Fruit fly (Drosophila melanogaster): ENCODE data around the gene CG13937.

The CG13937 gene

dm6 chr3L:1856467-1857350, 26.1 kb downstream of the CG13937 start, which contains the start of gene CG12024 (continued):
- TF ChIP-seq org-1 (GFP tag; optimal IDR thresholded peaks at IDR 0.05) (no peak), btn (GFP tag; optimal IDR thresholded peaks at IDR 0.05) (no peak), Ravus (GFP tag; IDR thresholded peaks at IDR 0.05) (no peak; the same call in 1 of the 2 replicates), Fer2 (tag; optimal IDR thresholded peaks at IDR 0.05) (peak; percentile 61), H2.0 (GFP tag; IDR thresholded peaks at IDR 0.05) (peak; percentile 55; the same call in 1 of the 2 replicates), sqz (GFP tag; optimal IDR thresholded peaks at IDR 0.05) (no peak), CG17328 (GFP tag; IDR thresholded peaks at IDR 0.05) (no peak), CG18619 (GFP tag; optimal IDR thresholded peaks at IDR 0.05) (peak; percentile 69), CG43689 (GFP tag; IDR thresholded peaks at IDR 0.05) (no peak), D (optimal IDR thresholded peaks at IDR 0.05) (no peak), D (GFP tag; optimal IDR thresholded peaks at IDR 0.05) (peak; percentile 39), CG11504 (tag; optimal IDR thresholded peaks at IDR 0.05) (peak; percentile 82), CG10321 (GFP tag; IDR thresholded peaks at IDR 0.05) (no peak), CG17802 (tag; optimal IDR thresholded peaks at IDR 0.05) (peak; percentile 92), Usf (GFP tag; optimal IDR thresholded peaks at IDR 0.05) (no peak), nerfin-1 (tag; optimal IDR thresholded peaks at IDR 0.05) (peak; percentile 55), HmgZ (tag; optimal IDR thresholded peaks at IDR 0.05) (peak; percentile 90), Rfx (GFP tag; IDR thresholded peaks at IDR 0.05) (peak; percentile 77), CG5953 (GFP tag; IDR thresholded peaks at IDR 0.05) (no peak), gro (GFP tag; optimal IDR thresholded peaks at IDR 0.05) (peak; percentile 63), ap (GFP tag; IDR thresholded peaks at IDR 0.05) (peak; percentile 21; the same call in 1 of the 2 replicates), CG4328 (GFP tag; optimal IDR thresholded peaks at IDR 0.05) (peak; percentile 54), CG30020 (tag; optimal IDR thresholded peaks at IDR 0.05) (peak; percentile 93)

dm6 chr3L:1855491-1855890, 27.4 kb downstream of the CG13937 start, which contains the start of gene CNMa:
Gene CNMa, minus strand, starts transcription at chr3L:1855591.
- TF ChIP-seq nerfin-1 (tag; optimal IDR thresholded peaks at IDR 0.05) (no peak), CG10274 (GFP tag; optimal IDR thresholded peaks at IDR 0.05) (peak; percentile 21), Hr78 (GFP tag; optimal IDR thresholded peaks at IDR 0.05) (peak in 1 of 2 experiments; percentile 35)

- TF ChIP-seq lab (GFP tag; optimal IDR thresholded peaks at IDR 0.05) (no peak), CG4820 (GFP tag; optimal IDR thresholded peaks at IDR 0.05) (no peak)
Observed at dm6 chr3L:1853277-1853676, 29.6 kb downstream of the CG13937 start.

DNA sequence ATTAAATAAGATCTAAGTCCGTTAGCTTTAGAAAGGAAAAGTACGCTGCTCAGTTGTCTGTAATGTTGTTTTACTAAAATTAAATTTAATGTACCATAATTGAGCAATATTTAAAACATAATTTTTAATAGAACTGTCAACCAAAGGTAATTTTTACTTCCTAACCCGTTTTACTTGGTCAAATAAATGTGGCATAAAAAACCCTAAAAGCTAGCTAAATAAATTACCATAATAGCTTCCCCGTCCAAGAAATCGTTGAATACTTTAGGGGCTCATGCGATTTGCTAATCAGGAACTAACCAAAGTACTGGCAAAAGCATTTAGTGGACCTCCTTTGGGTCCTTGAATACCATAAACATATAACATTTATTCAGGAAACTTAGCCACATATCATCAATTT, 32.3 kb downstream of the CG13937 start:
- TF ChIP-seq Bgb (GFP tag; IDR thresholded peaks at IDR 0.05; ENCODE audit: partially characterized antibody) (peak; percentile 18; the same call in 1 of the 2 replicates), fd64A (GFP tag; optimal IDR thresholded peaks at IDR 0.05) (no peak)

DNA sequence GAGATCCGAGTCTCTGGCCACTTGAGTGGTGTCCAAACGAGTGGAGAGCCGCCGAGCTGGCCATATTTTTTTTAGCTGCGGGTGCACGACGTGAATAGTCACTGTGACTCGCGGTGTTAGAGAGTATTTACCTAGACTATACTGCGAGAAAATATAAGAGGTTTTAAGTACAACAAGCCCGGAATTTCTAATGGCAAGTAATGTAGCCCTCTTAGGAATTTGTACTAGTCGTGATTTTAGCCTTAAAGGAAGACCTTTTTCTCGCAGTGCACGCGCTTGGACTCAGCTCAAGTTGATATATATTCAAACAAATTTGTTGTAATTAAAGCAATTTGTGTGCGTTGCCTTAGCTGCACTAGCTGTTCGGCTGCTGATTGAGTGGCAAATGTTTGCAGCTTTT, 38.2 kb downstream of the CG13937 start:
- TF ChIP-seq Dip2 (GFP tag; IDR thresholded peaks at IDR 0.05) = no peak
- no peak for TF ChIP-seq CG12744 (GFP tag; optimal IDR thresholded peaks at IDR 0.05)
- no peak for TF ChIP-seq Bdp1 (GFP tag; optimal IDR thresholded peaks at IDR 0.05)
- TF ChIP-seq CG10543 (GFP tag; optimal IDR thresholded peaks at IDR 0.05) = no peak
- peak; percentile 86 for TF ChIP-seq Drgx (GFP tag; IDR thresholded peaks at IDR 0.05)
- no peak for TF ChIP-seq ro (GFP tag; IDR thresholded peaks at IDR 0.05)
- no peak for TF ChIP-seq unc-4 (GFP tag; IDR thresholded peaks at IDR 0.05; ENCODE audit: partially characterized antibody)
- TF ChIP-seq maf-S (GFP tag; optimal IDR thresholded peaks at IDR 0.05) = no peak
- TF ChIP-seq slbo (GFP tag; IDR thresholded peaks at IDR 0.05) = 0 out of 2 replicates have a peak, but pooled peaks have one; percentile 14
- TF ChIP-seq prd (optimal IDR thresholded peaks at IDR 0.05) = no peak
- TF ChIP-seq prd (GFP tag; IDR thresholded peaks at IDR 0.05) = 0 out of 3 replicates have a peak, but pooled peaks have one; percentile 8
- TF ChIP-seq CG11247 (GFP tag; IDR thresholded peaks at IDR 0.05) = no peak

Measured in whole organism, embryonic.